Worm (Caenorhabditis elegans): ENCODE measurements around the gene C31B8.12.

DNA sequence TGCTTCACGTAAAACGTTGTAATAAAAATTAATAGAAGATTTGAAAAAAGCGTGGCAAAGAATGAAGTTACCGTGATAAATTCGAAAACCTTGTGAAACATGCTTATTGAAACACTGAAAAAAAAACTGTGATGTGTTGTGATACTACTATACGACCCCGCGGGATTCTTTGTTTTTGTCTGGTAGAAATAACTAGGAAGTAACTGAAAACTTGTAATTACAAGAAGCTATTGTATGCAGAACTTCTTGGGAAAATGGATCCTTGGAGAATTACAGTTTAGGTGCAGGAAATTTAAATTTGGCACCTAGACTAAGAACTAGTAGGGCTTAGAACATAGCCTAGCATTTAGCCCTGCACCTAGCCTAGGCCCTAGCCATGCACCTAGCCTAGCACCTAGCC lies 47.7 kb downstream of the C31B8.12 start, which contains the start of gene str-39:
- no peak for TF ChIP-seq nhr-237 (tag; optimal IDR thresholded peaks at IDR 0.05)
- TF ChIP-seq nhr-28 (tag; optimal IDR thresholded peaks at IDR 0.05): no peak
- TF ChIP-seq mdl-1 (tag; optimal IDR thresholded peaks at IDR 0.05): no peak
- TF ChIP-seq tbx-2 (tag; optimal IDR thresholded peaks at IDR 0.05): no peak
- no peak for TF ChIP-seq ama-1 (optimal IDR thresholded peaks at IDR 0.05)
- TF ChIP-seq nhr-76 (tag; optimal IDR thresholded peaks at IDR 0.05): no peak
- TF ChIP-seq snpc-4 (tag; optimal IDR thresholded peaks at IDR 0.05): no peak
- no peak for TF ChIP-seq nhr-12 (tag; optimal IDR thresholded peaks at IDR 0.05)
